Fruit fly (Drosophila melanogaster) whole organism, embryonic: ENCODE measurements around the gene her.
A peak's percentile ranks its signal among the peaks of the same experiment; 100 is the strongest.

Experiments used
- Abd-B ChIP-seq: fragments of 200-800 bp; sonication (Bioruptor generic); optimal IDR thresholded peaks from 2 replicates; lab custom pipeline; 2018; ENCODE audit warnings: missing biosample characterization, mild to moderate bottlenecking, missing genetic modification characterization, moderate library complexity
- Antp ChIP-seq: fragments of 200-800 bp; sonication (Bioruptor generic); optimal IDR thresholded peaks from 3 replicates; lab custom pipeline; 2016; ENCODE audit warnings: missing biosample characterization, missing genetic modification characterization
- Atf-2 ChIP-seq: fragments of 200-800 bp; sonication (Bioruptor generic); optimal IDR thresholded peaks from 2 replicates; lab custom pipeline; 2016; ENCODE audit warnings: missing biosample characterization, missing genetic modification characterization
- Bgb ChIP-seq: fragments of 200-800 bp; sonication (Bioruptor generic); IDR thresholded peaks from 2 replicates; pipeline ENCODE4 v1.3.6; 2022; ENCODE audit warnings: missing biosample characterization, missing genetic modification characterization; ENCODE audit not compliant: partially characterized antibody
- CG10147 ChIP-seq: fragments of 200-800 bp; sonication (Bioruptor generic); optimal IDR thresholded peaks from 2 replicates; lab custom pipeline; 2019; ENCODE audit warnings: missing biosample characterization, mild to moderate bottlenecking, missing genetic modification characterization, moderate library complexity
- CG10209 ChIP-seq: fragments of 200-800 bp; sonication (Bioruptor generic); optimal IDR thresholded peaks from 3 replicates; lab custom pipeline; 2017; ENCODE audit warnings: missing biosample characterization, mild to moderate bottlenecking, missing genetic modification characterization, missing genetic modification reagents
- CG16813 ChIP-seq: fragments of 200-800 bp; sonication (Bioruptor generic); IDR thresholded peaks from 3 replicates; pipeline ENCODE4 v1.3.6; 2022; ENCODE audit warnings: missing biosample characterization, missing genetic modification characterization; ENCODE audit not compliant: partially characterized antibody
- CG17361 ChIP-seq: fragments of 200-800 bp; sonication (Bioruptor generic); IDR thresholded peaks from 3 replicates; pipeline ENCODE4 v1.3.6; 2022; ENCODE audit warnings: missing biosample characterization, missing genetic modification characterization
- CG17568 ChIP-seq: fragments of 200-800 bp; sonication (Bioruptor generic); optimal IDR thresholded peaks from 2 replicates; lab custom pipeline; 2018; ENCODE audit warnings: missing biosample characterization, mild to moderate bottlenecking, missing genetic modification characterization, moderate library complexity
- CG17829 ChIP-seq: fragments of 200-800 bp; optimal IDR thresholded peaks from 2 replicates; lab custom pipeline; 2019; ENCODE audit warnings: missing biosample characterization, mild to moderate bottlenecking, missing genetic modification characterization, moderate library complexity
- CG32772 ChIP-seq: fragments of 200-800 bp; sonication (Bioruptor generic); IDR thresholded peaks from 2 replicates; pipeline ENCODE4 v1.3.6; 2022; ENCODE audit warnings: missing biosample characterization, missing genetic modification characterization
- CG34224 ChIP-seq: fragments of 200-800 bp; sonication (Bioruptor generic); IDR thresholded peaks from 3 replicates; pipeline ENCODE4 v1.3.6; 2022; ENCODE audit warnings: missing biosample characterization, missing genetic modification characterization; ENCODE audit not compliant: partially characterized antibody
- CG7372 ChIP-seq: fragments of 200-800 bp; sonication (Bioruptor generic); IDR thresholded peaks from 2 replicates; pipeline ENCODE4 v1.3.6; 2022; ENCODE audit warnings: missing biosample characterization, missing genetic modification characterization
- CG7963 ChIP-seq: fragments of 200-800 bp; sonication (Bioruptor generic); IDR thresholded peaks from 3 replicates; pipeline ENCODE4 v1.3.6; 2022; ENCODE audit warnings: missing biosample characterization, missing genetic modification characterization; ENCODE audit not compliant: partially characterized antibody
- CG8281 ChIP-seq: fragments of 200-800 bp; sonication (Bioruptor generic); optimal IDR thresholded peaks from 2 replicates; lab custom pipeline; 2018; ENCODE audit warnings: missing biosample characterization, mild to moderate bottlenecking, missing genetic modification characterization, moderate library complexity
- CG8388 ChIP-seq: fragments of 200-800 bp; sonication (Bioruptor generic); optimal IDR thresholded peaks from 2 replicates; lab custom pipeline; 2019; ENCODE audit warnings: missing biosample characterization, mild to moderate bottlenecking, missing genetic modification characterization, moderate library complexity
- CG9727 ChIP-seq: fragments of 200-800 bp; sonication (Bioruptor generic); optimal IDR thresholded peaks from 3 replicates; lab custom pipeline; 2017; ENCODE audit warnings: missing biosample characterization, mild to moderate bottlenecking, missing genetic modification characterization
- CTCF ChIP-seq: fragments of 200-800 bp; sonication (Bioruptor generic); optimal IDR thresholded peaks from 2 replicates; lab custom pipeline; 2017; ENCODE audit warnings: missing biosample characterization, mild to moderate bottlenecking, missing genetic modification characterization, moderate library complexity
- Deaf1 ChIP-seq: fragments of 200-800 bp; optimal IDR thresholded peaks from 3 replicates; lab custom pipeline; 2019; ENCODE audit warnings: missing biosample characterization, mild to moderate bottlenecking, missing genetic modification characterization, moderate library complexity
- Dp ChIP-seq: fragments of 200-800 bp; sonication (Bioruptor generic); optimal IDR thresholded peaks from 2 replicates; lab custom pipeline; 2018; ENCODE audit warnings: missing biosample characterization, mild to moderate bottlenecking, missing genetic modification characterization, moderate library complexity
- E2f1 ChIP-seq: fragments of 200-800 bp; sonication (Bioruptor generic); IDR thresholded peaks from 2 replicates; pipeline ENCODE4 v1.3.6; 2022; ENCODE audit warnings: missing biosample characterization, missing genetic modification characterization
- HLH4C ChIP-seq: fragments of 200-800 bp; sonication (Bioruptor generic); IDR thresholded peaks from 3 replicates; pipeline ENCODE4 v1.3.6; 2022; ENCODE audit warnings: missing biosample characterization, missing genetic modification characterization; ENCODE audit not compliant: partially characterized antibody
- Mrtf ChIP-seq: fragments of 200-800 bp; sonication (Bioruptor generic); IDR thresholded peaks from 3 replicates; pipeline ENCODE4 v1.3.6; 2022; ENCODE audit warnings: missing biosample characterization, missing genetic modification characterization
- Oaz ChIP-seq: fragments of 200-800 bp; sonication (Bioruptor generic); IDR thresholded peaks from 2 replicates; pipeline ENCODE4 v1.3.6; 2022; ENCODE audit warnings: missing biosample characterization, missing genetic modification characterization
- Poxn ChIP-seq: fragments of 200-800 bp; sonication (Bioruptor generic); IDR thresholded peaks from 2 replicates; pipeline ENCODE4 v1.3.6; 2022; ENCODE audit warnings: missing biosample characterization, missing genetic modification characterization
- Scr ChIP-seq: fragments of 200-800 bp; sonication (Bioruptor generic); IDR thresholded peaks from 2 replicates; pipeline ENCODE4 v1.3.6; 2022; ENCODE audit warnings: missing biosample characterization, missing genetic modification characterization; ENCODE audit not compliant: partially characterized antibody
- Sry-δ ChIP-seq: fragments of 200-800 bp; sonication (Bioruptor generic); optimal IDR thresholded peaks from 2 replicates; lab custom pipeline; 2016; ENCODE audit warnings: missing biosample characterization, missing genetic modification characterization
- ase ChIP-seq: fragments of 200-800 bp; sonication (Bioruptor generic); IDR thresholded peaks from 3 replicates; pipeline ENCODE4 v1.3.6; 2022; ENCODE audit warnings: missing biosample characterization, missing genetic modification characterization
- bab2 ChIP-seq: fragments of 200-800 bp; sonication (Bioruptor generic); optimal IDR thresholded peaks from 2 replicates; lab custom pipeline; 2016; ENCODE audit warnings: missing biosample characterization, missing genetic modification characterization
- caup ChIP-seq: fragments of 200-800 bp; sonication (Bioruptor generic); optimal IDR thresholded peaks from 3 replicates; lab custom pipeline; 2017; ENCODE audit warnings: missing biosample characterization, mild to moderate bottlenecking, missing genetic modification characterization, moderate library complexity; ENCODE audit not compliant: severe bottlenecking
- hkb ChIP-seq, 2 experiments: fragments of 200-800 bp in 1 of 2; fragments of >200 bp in 1 of 2; sonication (Bioruptor generic) in 1 of 2; IDR thresholded peaks in 1 of 2; optimal IDR thresholded peaks in 1 of 2; 2 replicates each; pipeline versions ENCODE4 v1.3.6 to Lab custom; 2017 to 2022; ENCODE audit warnings: missing biosample characterization in 1 of 2, missing genetic modification characterization in 1 of 2
- klu ChIP-seq: fragments of 200-800 bp; sonication (Bioruptor generic); IDR thresholded peaks from 2 replicates; pipeline ENCODE4 v1.3.6; 2022; ENCODE audit warnings: missing biosample characterization, missing genetic modification characterization
- lab ChIP-seq: fragments of 200-800 bp; sonication (Bioruptor generic); optimal IDR thresholded peaks from 3 replicates; lab custom pipeline; 2017; ENCODE audit warnings: missing biosample characterization, missing genetic modification characterization, mild to moderate bottlenecking, moderate library complexity, missing genetic modification reagents
- lilli ChIP-seq: fragments of 200-800 bp; sonication (Bioruptor generic); optimal IDR thresholded peaks from 3 replicates; lab custom pipeline; 2016; ENCODE audit warnings: missing biosample characterization, missing genetic modification characterization
- lov ChIP-seq, 2 experiments: fragments of 200-800 bp in 1 of 2; fragments of >200 bp in 1 of 2; sonication (Bioruptor generic) in 1 of 2; IDR thresholded peaks in 1 of 2; optimal IDR thresholded peaks in 1 of 2; 2 replicates in 1 of 2; 3 replicates in 1 of 2; pipeline versions ENCODE4 v1.3.6 to Lab custom; 2017 to 2022; ENCODE audit warnings: missing biosample characterization in 1 of 2, missing genetic modification characterization in 1 of 2
- odd ChIP-seq: fragments of 200-800 bp; sonication (Bioruptor generic); optimal IDR thresholded peaks from 2 replicates; lab custom pipeline; 2017; ENCODE audit warnings: missing biosample characterization, mild to moderate bottlenecking, missing genetic modification characterization
- p53 ChIP-seq: fragments of 200-800 bp; sonication (Bioruptor generic); optimal IDR thresholded peaks from 2 replicates; lab custom pipeline; 2016; ENCODE audit warnings: missing biosample characterization, missing genetic modification characterization
- pho ChIP-seq: fragments of 200-800 bp; sonication (Bioruptor generic); optimal IDR thresholded peaks from 2 replicates; lab custom pipeline; 2016; ENCODE audit warnings: missing biosample characterization, missing genetic modification characterization
- run ChIP-seq: fragments of 200-800 bp; sonication (Bioruptor generic); optimal IDR thresholded peaks from 3 replicates; lab custom pipeline; 2018; ENCODE audit warnings: missing biosample characterization, mild to moderate bottlenecking, missing genetic modification characterization
- schlank ChIP-seq: fragments of 200-800 bp; sonication (Bioruptor generic); optimal IDR thresholded peaks from 2 replicates; lab custom pipeline; 2018; ENCODE audit warnings: missing biosample characterization, mild to moderate bottlenecking, missing genetic modification characterization
- shn ChIP-seq: fragments of 200-800 bp; sonication (Bioruptor generic); optimal IDR thresholded peaks from 3 replicates; lab custom pipeline; 2016; ENCODE audit warnings: missing biosample characterization, missing genetic modification characterization
- sim ChIP-seq: fragments of 200-800 bp; sonication (Bioruptor generic); IDR thresholded peaks from 2 replicates; pipeline ENCODE4 v1.3.6; 2022; ENCODE audit warnings: missing biosample characterization, missing genetic modification characterization
- slou ChIP-seq: fragments of 200-800 bp; sonication (Bioruptor generic); optimal IDR thresholded peaks from 3 replicates; lab custom pipeline; 2016; ENCODE audit warnings: missing biosample characterization, missing genetic modification characterization
- tna ChIP-seq: fragments of 200-800 bp; sonication (Bioruptor generic); IDR thresholded peaks from 2 replicates; pipeline ENCODE4 v1.3.6; 2022; ENCODE audit warnings: missing biosample characterization, missing genetic modification characterization; ENCODE audit not compliant: partially characterized antibody
- toy ChIP-seq: fragments of 200-800 bp; sonication (Bioruptor generic); IDR thresholded peaks from 2 replicates; pipeline ENCODE4 v1.3.6; 2022; ENCODE audit warnings: missing biosample characterization, missing genetic modification characterization
- vfl ChIP-seq: fragments of 200-800 bp; sonication (Bioruptor generic); optimal IDR thresholded peaks from 2 replicates; lab custom pipeline; 2016; ENCODE audit warnings: missing biosample characterization, missing genetic modification characterization
- yki ChIP-seq: fragments of >200 bp; optimal IDR thresholded peaks from 3 replicates; lab custom pipeline; 2018

Gene her

DNA sequence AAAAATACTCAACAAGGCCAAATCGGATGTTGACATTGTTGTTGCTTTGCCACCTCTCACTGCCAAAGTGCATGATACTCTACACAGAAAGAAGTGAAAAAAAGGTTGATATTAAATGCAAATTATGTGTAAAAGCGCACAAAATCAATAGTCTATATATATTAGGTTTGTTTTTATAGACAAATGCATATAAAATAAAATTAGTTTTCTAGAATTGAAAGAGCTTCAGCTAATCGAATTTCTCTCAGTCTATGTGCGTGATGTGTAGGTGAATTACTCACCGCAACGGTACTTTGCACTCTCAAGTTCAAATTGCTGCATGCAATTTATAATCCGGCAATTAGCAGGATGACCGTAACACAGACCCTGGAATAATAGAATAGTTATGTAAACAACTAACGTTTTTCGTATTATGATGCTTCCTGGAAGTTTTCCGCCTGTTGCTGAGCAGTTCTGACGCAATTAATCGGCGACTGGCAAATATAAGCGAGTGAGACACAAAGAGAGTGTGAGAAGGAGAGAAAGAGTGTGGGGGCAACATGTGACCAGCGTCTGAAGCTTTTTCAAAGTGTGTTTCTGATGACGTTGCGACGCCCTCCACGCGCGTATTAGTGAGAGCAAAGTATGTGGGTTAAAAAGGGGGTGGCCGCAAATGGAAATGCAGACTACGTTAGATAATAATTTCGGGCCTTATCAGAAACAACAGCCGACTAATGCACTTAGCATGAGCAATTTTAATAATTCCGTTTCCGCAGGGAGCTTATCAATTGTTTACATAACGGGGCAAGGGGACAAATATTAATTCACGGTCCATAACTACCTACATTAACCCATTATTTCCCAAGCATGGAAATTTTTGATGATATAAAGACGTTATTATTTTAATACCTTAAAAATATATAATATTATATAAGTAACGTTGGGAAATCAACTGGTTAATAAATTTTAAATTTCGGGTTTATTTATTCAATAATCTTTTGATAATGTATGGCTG is 44.0 kb downstream of the her start (continued):
- TF ChIP-seq schlank (tag; lab: Kevin White, UChicago) (peak; percentile 69), lab (GFP tag; lab: Kevin White, UChicago) (peak; percentile 95), CG10209 (peak; percentile 84), Antp (GFP tag; lab: Kevin White, UChicago) (peak; percentile 61), Abd-B (peak; percentile 85), hkb (optimal IDR thresholded peaks at IDR 0.05; lab: Kevin White, UChicago) (no peak), hkb (GFP tag; IDR thresholded peaks at IDR 0.05; lab: Robert Waterston, UW) (peak; percentile 94), toy (peak; percentile 90), lilli (GFP tag; lab: Kevin White, UChicago) (peak; percentile 88), Sry-δ (GFP tag; lab: Kevin White, UChicago) (peak; percentile 35), lov (optimal IDR thresholded peaks at IDR 0.05; lab: Kevin White, UChicago) (no peak), lov (GFP tag; IDR thresholded peaks at IDR 0.05; lab: Robert Waterston, UW) (peak; percentile 95), sim (peak; percentile 94), caup (GFP tag; lab: Kevin White, UChicago) (peak; percentile 81), Deaf1 (tag; lab: Kevin White, UChicago) (peak; percentile 29), CG17361 (GFP tag; lab: Robert Waterston, UW) (peak; percentile 96), shn (GFP tag; lab: Kevin White, UChicago) (peak; percentile 67), Mrtf (GFP tag; lab: Robert Waterston, UW) (peak; percentile 83; the same call in 1 of the 3 replicates), vfl (peak; percentile 22), odd (GFP tag; lab: Kevin White, UChicago) (peak; percentile 80), CG10147 (peak; percentile 86), CG7963 (no peak), CG17829 (tag; lab: Kevin White, UChicago) (peak; percentile 96), CG16813 (GFP tag; lab: Robert Waterston, UW) (no peak), p53 (GFP tag; lab: Kevin White, UChicago) (peak; percentile 37), CTCF (GFP tag; lab: Kevin White, UChicago) (peak; percentile 57), E2f1 (GFP tag; lab: Robert Waterston, UW) (peak; percentile 95), CG32772 (peak; percentile 95), CG7372 (GFP tag; lab: Robert Waterston, UW) (peak; percentile 85), tna (GFP tag; lab: Robert Waterston, UW) (peak; percentile 10; the same call in 1 of the 2 replicates), CG8388 (GFP tag; lab: Kevin White, UChicago) (peak; percentile 94)

DNA sequence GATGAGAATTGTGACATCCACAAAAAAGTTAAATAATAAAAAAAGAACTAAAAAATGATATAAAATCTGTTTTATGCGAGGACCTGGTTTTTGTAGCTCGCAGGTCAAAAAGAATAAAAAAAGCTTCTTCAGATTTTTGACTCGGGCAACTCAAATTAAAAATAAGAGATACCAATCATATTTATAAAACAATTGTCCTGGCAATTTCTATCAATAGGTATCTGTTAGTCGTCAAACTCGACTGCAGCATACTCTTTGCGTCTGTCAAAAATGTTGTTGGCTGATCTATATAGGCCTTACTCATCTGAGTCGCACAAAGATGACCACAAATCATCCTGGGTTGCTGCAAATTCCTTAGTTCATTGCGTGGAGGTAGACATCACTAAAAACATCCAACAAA is 45.6 kb downstream of the her start:
- TF ChIP-seq Bgb (GFP tag; lab: Robert Waterston, UW) (peak; percentile 63; the same call in 1 of the 2 replicates), Antp (GFP tag; lab: Kevin White, UChicago) (no peak), CG9727 (GFP tag; lab: Kevin White, UChicago) (no peak), Oaz (GFP tag; lab: Robert Waterston, UW) (no peak), Poxn (no peak), CG16813 (GFP tag; lab: Robert Waterston, UW) (peak; percentile 56), bab2 (no peak), CG7963 (peak; percentile 45; the same call in 2 of the 3 replicates), ase (GFP tag; lab: Robert Waterston, UW) (no peak), Scr (GFP tag; lab: Robert Waterston, UW) (peak; percentile 40; the same call in 1 of the 2 replicates), klu (no peak), CG17568 (GFP tag; lab: Kevin White, UChicago) (no peak), CG34224 (peak; percentile 21; the same call in 1 of the 3 replicates), slou (GFP tag; lab: Kevin White, UChicago) (no peak), Atf-2 (GFP tag; lab: Kevin White, UChicago) (no peak), run (tag; lab: Kevin White, UChicago) (no peak), yki (lab: Kevin White, UChicago) (no peak), Dp (no peak), pho (GFP tag; lab: Kevin White, UChicago) (no peak), HLH4C (peak; percentile 75), Sry-δ (GFP tag; lab: Kevin White, UChicago) (no peak), CG8281 (no peak)
